Worm (Caenorhabditis elegans): ENCODE results near the gene klp-3.

Gene klp-3

ce11 chrII:7842053-7842452, at the start of gene klp-3:
TSS of gene klp-3 (plus strand) at chrII:7842353.
- peak; percentile 61 for TF ChIP-seq nhr-85 (tag)
- no peak for TF ChIP-seq sup-37 (GFP tag; optimal IDR thresholded peaks at IDR 0.05)

DNA sequence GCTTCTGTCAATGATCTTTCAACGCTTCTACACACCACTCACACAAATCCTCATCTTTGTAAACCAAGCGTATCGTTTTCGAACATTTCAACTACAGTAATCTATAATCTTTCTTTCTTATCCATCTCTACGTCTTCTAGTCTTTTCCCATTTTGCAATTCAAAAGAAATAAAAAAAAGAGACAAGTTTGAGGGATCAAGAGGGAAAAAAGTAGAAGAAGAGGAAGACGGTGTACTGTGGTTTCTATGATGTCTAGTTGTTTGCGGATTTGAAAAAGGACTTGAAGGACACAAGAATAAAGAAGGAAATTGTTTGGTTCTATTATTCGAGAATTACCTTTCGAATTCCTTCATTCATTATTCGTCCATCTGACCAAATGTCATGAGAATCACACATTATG, 49.6 kb upstream of the klp-3 start:
- TF ChIP-seq ceh-8 (GFP tag; optimal IDR thresholded peaks at IDR 0.05): no peak
- no peak for TF ChIP-seq sup-37 (GFP tag; optimal IDR thresholded peaks at IDR 0.05)
- no peak for TF ChIP-seq ceh-82 (tag; optimal IDR thresholded peaks at IDR 0.05)
- TF ChIP-seq hlh-4 (tag; optimal IDR thresholded peaks at IDR 0.05): no peak
- TF ChIP-seq egl-27 (tag; optimal IDR thresholded peaks at IDR 0.05): no peak
- no peak for TF ChIP-seq C34B4.2 (tag; optimal IDR thresholded peaks at IDR 0.05)
- no peak for TF ChIP-seq aha-1 (tag; optimal IDR thresholded peaks at IDR 0.05)
- TF ChIP-seq alr-1 (tag; optimal IDR thresholded peaks at IDR 0.05; ENCODE audit: borderline replicate concordance): no peak
- TF ChIP-seq nhr-237 (tag; optimal IDR thresholded peaks at IDR 0.05): no peak
- TF ChIP-seq lin-14 (GFP tag; optimal IDR thresholded peaks at IDR 0.05): peak; percentile 68
- TF ChIP-seq nhr-85 (tag): peak; percentile 89
- no peak for TF ChIP-seq unc-86 (tag; optimal IDR thresholded peaks at IDR 0.05)
- no peak for TF ChIP-seq unc-62 (GFP tag; optimal IDR thresholded peaks at IDR 0.05)
- TF ChIP-seq lsy-2 (tag; optimal IDR thresholded peaks at IDR 0.05): peak in 1 of 2 experiments; percentile 59
- TF ChIP-seq elt-3 (tag; optimal IDR thresholded peaks at IDR 0.05): peak in 2 of 6 experiments; percentile 6 to 40
- no peak for TF ChIP-seq ceh-63 (GFP tag; optimal IDR thresholded peaks at IDR 0.05)
- TF ChIP-seq skn-1 (tag; optimal IDR thresholded peaks at IDR 0.05): no peak
- no peak for TF ChIP-seq unc-30 (tag; optimal IDR thresholded peaks at IDR 0.05)
- TF ChIP-seq swsn-7 (tag; optimal IDR thresholded peaks at IDR 0.05): no peak
- no peak for TF ChIP-seq sptf-1 (tag; optimal IDR thresholded peaks at IDR 0.05)
- no peak for TF ChIP-seq nhr-76 (tag; optimal IDR thresholded peaks at IDR 0.05)
- TF ChIP-seq lin-39 (tag; optimal IDR thresholded peaks at IDR 0.05): no peak
- TF ChIP-seq hlh-17 (GFP tag; optimal IDR thresholded peaks at IDR 0.05; ENCODE audit: borderline replicate concordance): no peak
- peak; percentile 42 for TF ChIP-seq snu-23 (GFP tag; optimal IDR thresholded peaks at IDR 0.05)
- no peak for TF ChIP-seq nhr-77 (tag; optimal IDR thresholded peaks at IDR 0.05)
- TF ChIP-seq mep-1 (tag; optimal IDR thresholded peaks at IDR 0.05): peak; percentile 50
- peak; percentile 50 for TF ChIP-seq blmp-1 (tag; optimal IDR thresholded peaks at IDR 0.05)
- TF ChIP-seq hpl-2 (GFP tag; optimal IDR thresholded peaks at IDR 0.05): no peak
- no peak for TF ChIP-seq ceh-90 (tag; optimal IDR thresholded peaks at IDR 0.05)
- TF ChIP-seq irx-1 (tag; optimal IDR thresholded peaks at IDR 0.05): no peak
- TF ChIP-seq ces-1 (GFP tag; optimal IDR thresholded peaks at IDR 0.05): no peak
- TF ChIP-seq zag-1 (tag; optimal IDR thresholded peaks at IDR 0.05): no peak
- TF ChIP-seq lir-3 (tag; optimal IDR thresholded peaks at IDR 0.05; ENCODE audit: poor library complexity): no peak
- no peak for TF ChIP-seq pax-3 (tag; optimal IDR thresholded peaks at IDR 0.05)
- no peak for TF ChIP-seq tbx-2 (tag; optimal IDR thresholded peaks at IDR 0.05)
- peak; percentile 26 for TF ChIP-seq nhr-20 (tag; optimal IDR thresholded peaks at IDR 0.05)
- no peak for TF ChIP-seq zip-4 (GFP tag; optimal IDR thresholded peaks at IDR 0.05)
- TF ChIP-seq tlp-1 (tag; optimal IDR thresholded peaks at IDR 0.05): no peak
- TF ChIP-seq lin-15B (tag; optimal IDR thresholded peaks at IDR 0.05): no peak
- no peak for TF ChIP-seq elt-2 (tag; optimal IDR thresholded peaks at IDR 0.05)
- no peak for TF ChIP-seq rnt-1 (tag; optimal IDR thresholded peaks at IDR 0.05)
- TF ChIP-seq ets-5 (GFP tag; IDR thresholded peaks at IDR 0.05): no peak
- TF ChIP-seq dsc-1 (tag; optimal IDR thresholded peaks at IDR 0.05): no peak
